Worm (Caenorhabditis elegans): ENCODE measurements around the gene C50H2.5.

The C50H2.5 gene

DNA sequence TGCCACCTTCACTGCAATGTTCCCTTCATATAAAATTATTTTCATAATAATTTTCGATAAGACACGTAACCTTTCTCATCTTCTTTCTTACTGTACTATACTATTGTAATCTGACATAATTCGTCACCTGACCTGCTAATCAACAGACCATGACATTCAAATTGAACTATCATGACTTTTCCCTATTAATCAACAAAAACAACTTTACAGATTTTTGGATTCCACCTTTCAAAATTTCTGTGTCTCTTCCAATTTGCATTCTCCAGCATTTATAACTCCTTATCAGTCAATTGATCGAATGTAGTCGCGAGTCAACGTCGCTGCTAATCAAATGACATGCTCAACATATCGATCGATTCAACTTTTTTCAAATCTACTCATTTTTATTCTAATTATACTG is 28.9 kb upstream of the C50H2.5 start, which contains the start of gene fshr-1:
Gene fshr-1, plus strand, starts transcription at position 209 of the 400 bp plus-strand sequence.
- TF ChIP-seq php-3 (GFP tag; IDR thresholded peaks at IDR 0.05), result 0 out of 2 replicates have a peak, but pooled peaks have one; percentile 37
- peak; percentile 27 for TF ChIP-seq dmd-6 (GFP tag; IDR thresholded peaks at IDR 0.05)
- TF ChIP-seq nhr-77 (tag; optimal IDR thresholded peaks at IDR 0.05), result peak; percentile 21
- TF ChIP-seq nhr-28 (tag; optimal IDR thresholded peaks at IDR 0.05), result peak; percentile 53
- no peak for TF ChIP-seq dmd-8 (GFP tag; IDR thresholded peaks at IDR 0.05)
- peak; percentile 27 for TF ChIP-seq aha-1 (tag)
- no peak for TF ChIP-seq ceh-44 (GFP tag; IDR thresholded peaks at IDR 0.05)
- no peak for TF ChIP-seq lin-39 (tag; optimal IDR thresholded peaks at IDR 0.05)
- no peak for TF ChIP-seq rbr-2 (tag; optimal IDR thresholded peaks at IDR 0.05)
- no peak for TF ChIP-seq nhr-41 (GFP tag; IDR thresholded peaks at IDR 0.05)
- TF ChIP-seq ceh-28 (tag; optimal IDR thresholded peaks at IDR 0.05), result no peak
- TF ChIP-seq spr-1 (tag; optimal IDR thresholded peaks at IDR 0.05), result no peak
- no peak for TF ChIP-seq unc-39 (tag; optimal IDR thresholded peaks at IDR 0.05)
- TF ChIP-seq Y48G9A.11 (GFP tag; IDR thresholded peaks at IDR 0.05), result no peak
- TF ChIP-seq hlh-11 (tag; optimal IDR thresholded peaks at IDR 0.05), result peak; percentile 67
- TF ChIP-seq mep-1 (tag; optimal IDR thresholded peaks at IDR 0.05), result no peak
- no peak for TF ChIP-seq ces-1 (GFP tag; optimal IDR thresholded peaks at IDR 0.05)
- TF ChIP-seq pqm-1 (tag; optimal IDR thresholded peaks at IDR 0.05), result peak; percentile 35
- TF ChIP-seq daf-16 (GFP tag; optimal IDR thresholded peaks at IDR 0.05), result no peak
- TF ChIP-seq daf-16 (tag; optimal IDR thresholded peaks at IDR 0.05), result peak; percentile 98
- TF ChIP-seq egl-27 (tag; optimal IDR thresholded peaks at IDR 0.05), result no peak
- peak; percentile 54 for TF ChIP-seq hlh-30 (tag; optimal IDR thresholded peaks at IDR 0.05; ENCODE audit: insufficient read depth)
- TF ChIP-seq hif-1 (tag; optimal IDR thresholded peaks at IDR 0.05), result peak in 1 of 2 experiments; percentile 30
- peak; percentile 76 for TF ChIP-seq dve-1 (tag; optimal IDR thresholded peaks at IDR 0.05; ENCODE audit: insufficient read depth)

DNA sequence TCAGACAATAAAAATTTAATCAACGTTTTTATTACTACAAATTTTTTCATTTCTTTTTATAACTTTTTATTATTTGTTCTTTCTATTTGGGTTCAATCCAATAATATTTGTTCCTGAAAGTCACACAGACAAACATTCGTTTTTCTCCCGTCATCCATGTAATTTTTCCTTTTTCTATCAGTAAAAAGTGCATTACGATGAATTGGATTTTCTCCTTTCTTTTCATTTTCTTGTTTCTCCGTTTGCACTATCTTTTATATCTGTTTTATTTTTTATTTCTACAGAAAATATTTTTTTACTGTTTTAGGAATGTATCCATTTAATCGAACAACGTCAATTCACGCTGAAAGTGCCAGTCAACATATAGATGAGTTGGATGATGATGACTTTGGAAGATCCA is 19.2 kb upstream of the C50H2.5 start, which contains the start of gene egl-47:
Gene egl-47, plus strand, starts transcription at position 301 of the 400 bp plus-strand sequence.
- TF ChIP-seq pha-4 (GFP tag; IDR thresholded peaks at IDR 0.05) (no peak), pha-4 (tag; optimal IDR thresholded peaks at IDR 0.05) (no peak), attf-4 (tag; optimal IDR thresholded peaks at IDR 0.05) (no peak), tag-97 (GFP tag; IDR thresholded peaks at IDR 0.05) (no peak), F26F4.8 (GFP tag; conservative IDR thresholded peaks at IDR 0.05) (no peak), ZK546.5 (tag; optimal IDR thresholded peaks at IDR 0.05) (no peak), dmd-8 (GFP tag; IDR thresholded peaks at IDR 0.05) (no peak), daf-19 (GFP tag; conservative IDR thresholded peaks at IDR 0.05) (no peak), madf-9 (GFP tag; conservative IDR thresholded peaks at IDR 0.05) (no peak), D1046.2 (GFP tag; IDR thresholded peaks at IDR 0.05) (no peak), F37D6.2 (tag; optimal IDR thresholded peaks at IDR 0.05) (no peak), ceh-20 (GFP tag; IDR thresholded peaks at IDR 0.05) (no peak), dpl-1 (GFP tag; optimal IDR thresholded peaks at IDR 0.05) (no peak), ztf-11 (tag; optimal IDR thresholded peaks at IDR 0.05) (no peak), php-3 (GFP tag; IDR thresholded peaks at IDR 0.05) (no peak), sdz-12 (GFP tag; optimal IDR thresholded peaks at IDR 0.05) (no peak)

DNA sequence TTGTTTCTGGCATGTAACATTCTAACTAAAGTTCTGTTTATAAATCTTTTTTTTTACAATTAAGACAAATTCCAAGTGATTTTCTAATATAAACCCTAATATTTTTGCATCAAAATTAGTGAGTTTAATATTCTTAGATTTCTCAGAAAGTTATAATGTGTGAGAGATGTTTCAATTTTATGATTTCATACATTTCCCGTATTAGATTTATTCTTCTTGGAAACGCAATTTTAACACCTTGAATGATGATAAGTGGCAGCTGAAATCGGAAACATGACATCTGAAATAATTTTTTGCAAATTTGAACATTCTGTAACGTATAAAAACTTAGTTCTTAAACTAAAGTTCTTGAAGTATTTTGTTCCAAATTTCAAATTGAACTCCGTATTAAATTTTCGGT is 17.4 kb upstream of the C50H2.5 start:
- peak; percentile 17 for TF ChIP-seq nhr-11 (tag; optimal IDR thresholded peaks at IDR 0.05)
- TF ChIP-seq ceh-44 (GFP tag; IDR thresholded peaks at IDR 0.05), result no peak

DNA sequence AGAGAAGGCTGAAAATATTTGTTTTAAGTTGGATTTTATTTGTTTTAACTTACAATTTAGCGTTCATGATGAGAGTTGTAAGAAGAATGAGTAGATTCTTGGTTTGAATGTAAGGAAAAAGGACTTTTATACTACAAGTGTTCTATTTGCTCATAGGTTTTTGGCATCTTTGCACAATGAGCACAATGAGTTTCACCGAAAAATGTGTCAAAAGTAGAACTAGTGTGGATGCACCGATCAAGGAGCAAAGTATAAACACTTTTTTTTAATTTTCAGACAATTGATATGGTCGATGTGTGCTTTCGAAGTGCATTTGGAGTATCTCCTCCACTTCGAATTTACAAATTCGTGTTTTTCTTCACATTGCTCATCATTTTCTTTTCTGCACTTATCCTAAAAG is 12.4 kb upstream of the C50H2.5 start, which contains the start of gene fipr-11:
Gene fipr-11, minus strand, starts transcription at position 101 of the 400 bp plus-strand sequence.
- TF ChIP-seq daf-19 (GFP tag; conservative IDR thresholded peaks at IDR 0.05), result no peak
- TF ChIP-seq nhr-76 (tag; optimal IDR thresholded peaks at IDR 0.05), result no peak
- no peak for TF ChIP-seq F44E2.7 (GFP tag; IDR thresholded peaks at IDR 0.05)
- no peak for TF ChIP-seq cey-2 (tag; optimal IDR thresholded peaks at IDR 0.05; ENCODE audit: borderline replicate concordance, insufficient read depth)
- no peak for TF ChIP-seq madf-5 (GFP tag; IDR thresholded peaks at IDR 0.05)
- TF ChIP-seq nhr-41 (GFP tag; IDR thresholded peaks at IDR 0.05), result no peak
- no peak for TF ChIP-seq nhr-77 (tag; optimal IDR thresholded peaks at IDR 0.05)
- TF ChIP-seq lin-38 (GFP tag; IDR thresholded peaks at IDR 0.05), result no peak
- TF ChIP-seq gei-8 (GFP tag; optimal IDR thresholded peaks at IDR 0.05), result no peak
- no peak for TF ChIP-seq Y48G9A.11 (GFP tag; IDR thresholded peaks at IDR 0.05)
- no peak for TF ChIP-seq daf-16 (GFP tag; optimal IDR thresholded peaks at IDR 0.05)
- no peak for TF ChIP-seq daf-16 (tag; optimal IDR thresholded peaks at IDR 0.05)
- no peak for TF ChIP-seq arid-1 (GFP tag; conservative IDR thresholded peaks at IDR 0.05)
- no peak for TF ChIP-seq mep-1 (tag; optimal IDR thresholded peaks at IDR 0.05)
- no peak for TF ChIP-seq daf-8 (GFP tag; IDR thresholded peaks at IDR 0.05)
- TF ChIP-seq ztf-11 (tag; optimal IDR thresholded peaks at IDR 0.05), result no peak
- TF ChIP-seq zag-1 (tag; optimal IDR thresholded peaks at IDR 0.05), result no peak
